Worm (Caenorhabditis elegans): Measurements from ENCODE around the gene H04D03.2.

Gene H04D03.2

DNA sequence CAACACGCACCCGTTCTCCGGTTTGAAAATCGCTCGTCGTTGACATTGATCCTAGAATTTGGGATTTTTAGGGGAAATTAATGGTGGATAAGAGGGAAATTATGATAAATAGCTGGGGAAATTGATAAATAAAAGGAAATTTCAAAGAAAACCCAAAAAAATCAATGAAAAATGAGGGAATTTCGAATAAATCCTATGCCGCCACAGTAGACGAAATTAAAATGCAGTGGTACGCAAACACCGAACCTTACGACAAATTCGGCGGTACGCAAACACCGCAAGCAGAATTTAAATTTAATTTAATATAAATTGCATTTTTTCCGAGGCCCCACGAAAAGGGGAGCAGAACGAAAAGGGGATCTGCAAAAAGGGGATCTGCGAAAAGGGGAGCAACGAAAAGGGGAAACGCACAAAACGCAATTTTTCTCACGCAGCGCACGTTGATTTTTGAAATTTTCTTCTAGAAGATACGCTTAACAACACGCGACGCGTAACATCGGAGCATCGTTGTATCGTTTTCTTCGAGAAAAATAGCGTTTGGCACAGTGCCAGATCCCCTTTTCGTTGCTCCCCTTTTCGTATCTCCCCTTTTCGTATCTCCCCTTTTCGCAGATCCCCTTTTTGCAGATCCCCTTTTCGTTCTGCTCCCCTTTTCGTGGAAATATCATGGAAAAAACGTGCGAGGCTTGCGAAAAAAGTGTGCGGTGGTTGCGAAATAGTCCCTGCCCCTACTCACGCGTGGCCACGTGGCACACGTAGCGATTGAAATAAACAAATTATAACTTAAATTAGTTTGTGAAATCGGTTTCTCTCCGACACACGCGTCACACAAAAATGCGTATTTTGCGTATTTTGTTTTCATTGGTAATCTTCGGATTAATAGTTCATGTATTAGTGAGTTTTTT lies 6.0 kb downstream of the H04D03.2 start, which contains the start of the genes smrd-1 and enu-3.1 (continued):
- TF ChIP-seq unc-130 (tag; optimal IDR thresholded peaks at IDR 0.05) (peak; percentile 20), vab-15 (tag; optimal IDR thresholded peaks at IDR 0.05) (peak; percentile 44), nhr-47 (tag; optimal IDR thresholded peaks at IDR 0.05) (peak; percentile 84), snu-23 (GFP tag; optimal IDR thresholded peaks at IDR 0.05) (peak; percentile 66), rnt-1 (tag; optimal IDR thresholded peaks at IDR 0.05) (peak; percentile 59), nhr-20 (tag; optimal IDR thresholded peaks at IDR 0.05) (peak; percentile 66), C04F5.9 (tag; optimal IDR thresholded peaks at IDR 0.05) (peak; percentile 9), snpc-4 (tag; optimal IDR thresholded peaks at IDR 0.05) (peak; percentile 13), xbp-1 (tag; optimal IDR thresholded peaks at IDR 0.05) (peak; percentile 61), lin-13 (GFP tag; optimal IDR thresholded peaks at IDR 0.05) (peak; percentile 58), dsc-1 (tag; optimal IDR thresholded peaks at IDR 0.05) (peak; percentile 74), ces-1 (GFP tag; optimal IDR thresholded peaks at IDR 0.05) (peak; percentile 92), lin-14 (GFP tag; optimal IDR thresholded peaks at IDR 0.05) (peak; percentile 78), unc-98 (GFP tag; IDR thresholded peaks at IDR 0.05) (peak; percentile 63), nhr-19 (GFP tag; conservative IDR thresholded peaks at IDR 0.05) (peak; percentile 78), C16A3.4 (tag; optimal IDR thresholded peaks at IDR 0.05) (peak; percentile 13), swsn-7 (tag; optimal IDR thresholded peaks at IDR 0.05) (peak; percentile 70), fkh-8 (tag; optimal IDR thresholded peaks at IDR 0.05) (peak; percentile 80), ceh-8 (GFP tag; optimal IDR thresholded peaks at IDR 0.05) (peak; percentile 93), egl-13 (tag; optimal IDR thresholded peaks at IDR 0.05) (peak; percentile 63), fkh-10 (GFP tag; optimal IDR thresholded peaks at IDR 0.05) (peak; percentile 82), nhr-90 (tag; optimal IDR thresholded peaks at IDR 0.05; ENCODE audit: poor library complexity) (peak; percentile 63), nhr-85 (tag) (peak; percentile 64), mab-9 (GFP tag; IDR thresholded peaks at IDR 0.05) (peak; percentile 63)

DNA sequence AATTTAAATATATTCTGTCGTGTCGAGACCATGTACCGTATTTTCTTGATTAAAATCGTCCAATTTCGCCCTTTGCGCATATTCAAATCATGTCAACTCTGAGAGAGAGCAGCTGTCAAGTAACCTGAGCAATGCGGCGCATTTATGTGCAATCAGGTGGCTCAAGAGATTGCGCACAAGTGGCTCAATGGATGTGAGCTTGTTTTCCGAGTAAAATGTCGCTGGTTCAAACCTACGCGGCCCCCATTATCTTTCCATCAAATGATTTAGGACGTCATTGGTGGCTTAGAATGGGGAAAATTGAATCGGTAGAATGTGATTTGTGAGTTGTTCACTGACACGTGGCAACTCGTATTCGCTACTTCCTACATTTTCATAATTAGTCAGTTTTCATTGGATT lies 10.1 kb downstream of the H04D03.2 start:
- TF ChIP-seq sup-37 (GFP tag; optimal IDR thresholded peaks at IDR 0.05) (no peak), snu-23 (GFP tag; optimal IDR thresholded peaks at IDR 0.05) (peak; percentile 34), isw-1 (GFP tag; IDR thresholded peaks at IDR 0.05) (peak; percentile 8; the same call in 1 of the 2 replicates), tbx-2 (tag; optimal IDR thresholded peaks at IDR 0.05) (peak; percentile 3), efl-3 (GFP tag; optimal IDR thresholded peaks at IDR 0.05) (no peak), mef-2 (tag; optimal IDR thresholded peaks at IDR 0.05) (no peak), efl-1 (optimal IDR thresholded peaks at IDR 0.05) (peak; percentile 6 to 36), efl-1 (GFP tag; optimal IDR thresholded peaks at IDR 0.05 in 1 of 2) (peak; percentile 26 to 93), dpl-1 (GFP tag; optimal IDR thresholded peaks at IDR 0.05) (peak in 1 of 3 experiments; percentile 19), sox-4 (tag; optimal IDR thresholded peaks at IDR 0.05) (peak; percentile 11), snpc-4 (tag; optimal IDR thresholded peaks at IDR 0.05) (no peak), jun-1 (tag; optimal IDR thresholded peaks at IDR 0.05) (no peak), ztf-11 (tag; optimal IDR thresholded peaks at IDR 0.05) (no peak), lin-13 (GFP tag; optimal IDR thresholded peaks at IDR 0.05) (peak; percentile 2), ceh-63 (GFP tag; optimal IDR thresholded peaks at IDR 0.05) (no peak), unc-98 (GFP tag; IDR thresholded peaks at IDR 0.05) (no peak; the same call in 1 of the 2 replicates), ets-5 (GFP tag; IDR thresholded peaks at IDR 0.05) (no peak), pag-3 (tag; optimal IDR thresholded peaks at IDR 0.05; ENCODE audit: borderline replicate concordance, insufficient read depth) (no peak), nhr-20 (tag; optimal IDR thresholded peaks at IDR 0.05) (peak; percentile 22), elt-2 (tag; optimal IDR thresholded peaks at IDR 0.05) (no peak), fkh-10 (GFP tag; optimal IDR thresholded peaks at IDR 0.05) (no peak), lsy-2 (tag; optimal IDR thresholded peaks at IDR 0.05) (peak; percentile 7 to 55), mdl-1 (tag; optimal IDR thresholded peaks at IDR 0.05) (peak in 1 of 2 experiments; percentile 21), fkh-8 (tag; optimal IDR thresholded peaks at IDR 0.05) (peak; percentile 83), irx-1 (tag; optimal IDR thresholded peaks at IDR 0.05) (peak; percentile 15), swsn-7 (tag; optimal IDR thresholded peaks at IDR 0.05) (peak; percentile 55), nhr-71 (tag; optimal IDR thresholded peaks at IDR 0.05) (peak; percentile 64), F16B12.6 (tag; optimal IDR thresholded peaks at IDR 0.05) (peak; percentile 17), xbp-1 (tag; optimal IDR thresholded peaks at IDR 0.05) (no peak), dsc-1 (tag; optimal IDR thresholded peaks at IDR 0.05) (peak; percentile 45), nhr-19 (GFP tag; conservative IDR thresholded peaks at IDR 0.05) (peak; percentile 44), rnt-1 (tag; optimal IDR thresholded peaks at IDR 0.05) (peak; percentile 78), ceh-82 (tag; optimal IDR thresholded peaks at IDR 0.05) (peak in 2 of 3 experiments; percentile 13 to 22), mab-9 (GFP tag; IDR thresholded peaks at IDR 0.05) (no peak), nhr-28 (tag; optimal IDR thresholded peaks at IDR 0.05) (no peak), blmp-1 (tag; optimal IDR thresholded peaks at IDR 0.05) (no peak)

Data from whole organism, L1 larva.